Worm (Caenorhabditis elegans): Measurements from ENCODE around the gene B0303.7.

DNA sequence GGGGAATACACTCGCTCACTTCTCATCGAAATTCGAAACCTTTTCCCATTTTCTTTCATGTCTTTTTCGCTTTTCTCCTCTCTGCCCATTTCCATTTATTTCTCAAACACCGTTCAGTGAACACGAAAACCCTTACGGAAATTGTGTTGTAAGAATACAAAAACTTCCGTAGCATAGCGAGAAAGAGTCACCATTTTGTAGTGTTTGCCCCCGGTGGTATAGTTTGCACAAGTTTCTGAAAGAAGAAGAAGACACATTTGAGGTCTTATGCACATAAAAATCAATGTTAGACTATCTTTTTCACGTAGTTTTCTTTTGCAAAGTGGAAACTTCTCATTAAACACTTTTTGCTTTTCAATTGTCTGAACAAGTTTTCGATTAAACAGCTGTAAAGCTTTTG lies 25.7 kb downstream of the B0303.7 start:
- TF ChIP-seq lin-32 (GFP tag; optimal IDR thresholded peaks at IDR 0.05) (no peak), mab-5 (tag; optimal IDR thresholded peaks at IDR 0.05) (no peak), snpc-4 (tag; optimal IDR thresholded peaks at IDR 0.05) (no peak), nhr-76 (tag; optimal IDR thresholded peaks at IDR 0.05) (no peak), unc-62 (GFP tag; optimal IDR thresholded peaks at IDR 0.05) (no peak), blmp-1 (tag; optimal IDR thresholded peaks at IDR 0.05) (no peak), ztf-11 (tag; optimal IDR thresholded peaks at IDR 0.05) (no peak), unc-39 (tag; optimal IDR thresholded peaks at IDR 0.05) (no peak)
